Fruit fly (Drosophila melanogaster): ENCODE results near the gene B-H2.
A peak's percentile ranks its signal among the peaks of the same experiment; 100 is the strongest.

B-H2 gene

dm6 chrX:17298900-17299836 lies 15.2 kb upstream of the B-H2 start:
- peak; percentile 77 for TF ChIP-seq fru (GFP tag; optimal IDR thresholded peaks at IDR 0.05)
- no peak for TF ChIP-seq Dif (GFP tag; optimal IDR thresholded peaks at IDR 0.05; ENCODE audit: partially characterized antibody)
- peak; percentile 10 for TF ChIP-seq sage (GFP tag; optimal IDR thresholded peaks at IDR 0.05)
- TF ChIP-seq psq (GFP tag; optimal IDR thresholded peaks at IDR 0.05) = peak; percentile 56
- no peak for TF ChIP-seq Mio (GFP tag; optimal IDR thresholded peaks at IDR 0.05)
- TF ChIP-seq br (GFP tag; optimal IDR thresholded peaks at IDR 0.05) = peak; percentile 78
- peak in 1 of 2 experiments; percentile 77 for TF ChIP-seq foxo (GFP tag; optimal IDR thresholded peaks at IDR 0.05)
- TF ChIP-seq lola (GFP tag; optimal IDR thresholded peaks at IDR 0.05) = no peak
- TF ChIP-seq brk (GFP tag; optimal IDR thresholded peaks at IDR 0.05) = peak; percentile 49
- no peak for TF ChIP-seq CrebA (GFP tag; optimal IDR thresholded peaks at IDR 0.05; ENCODE audit: borderline replicate concordance)
- peak; percentile 60 for TF ChIP-seq sv (GFP tag; optimal IDR thresholded peaks at IDR 0.05)
- no peak for TF ChIP-seq pan (optimal IDR thresholded peaks at IDR 0.05)
- no peak for TF ChIP-seq Dfd (GFP tag; optimal IDR thresholded peaks at IDR 0.05)
- TF ChIP-seq HLH106 (tag; optimal IDR thresholded peaks at IDR 0.05) = peak; percentile 78
- no peak for TF ChIP-seq N (GFP tag; optimal IDR thresholded peaks at IDR 0.05)
- no peak for TF ChIP-seq GATAd (GFP tag; optimal IDR thresholded peaks at IDR 0.05)
- peak; percentile 24 for TF ChIP-seq CG32264 (GFP tag; optimal IDR thresholded peaks at IDR 0.05)
- TF ChIP-seq dmrt93B (GFP tag; optimal IDR thresholded peaks at IDR 0.05) = peak; percentile 61
- no peak for TF ChIP-seq usp (GFP tag; optimal IDR thresholded peaks at IDR 0.05)
- TF ChIP-seq h (GFP tag; optimal IDR thresholded peaks at IDR 0.05) = peak; percentile 67
- TF ChIP-seq Hr83 (GFP tag; optimal IDR thresholded peaks at IDR 0.05; ENCODE audit: poor library complexity, severe bottlenecking) = no peak
- peak; percentile 45 for TF ChIP-seq CG9705 (GFP tag; optimal IDR thresholded peaks at IDR 0.05)
- TF ChIP-seq tai (GFP tag; optimal IDR thresholded peaks at IDR 0.05) = peak; percentile 32
- TF ChIP-seq dsf (GFP tag; optimal IDR thresholded peaks at IDR 0.05; ENCODE audit: borderline replicate concordance) = no peak
- TF ChIP-seq Rel (GFP tag; optimal IDR thresholded peaks at IDR 0.05) = no peak
- TF ChIP-seq Rel (tag; optimal IDR thresholded peaks at IDR 0.05) = peak; percentile 3
- no peak for TF ChIP-seq Hr78 (GFP tag; optimal IDR thresholded peaks at IDR 0.05)
- TF ChIP-seq Hnf4 (GFP tag; optimal IDR thresholded peaks at IDR 0.05) = peak; percentile 73
- no peak for TF ChIP-seq dl (GFP tag; optimal IDR thresholded peaks at IDR 0.05; ENCODE audit: insufficient read depth in 1 of 2, partially characterized antibody in 2 of 2)
- TF ChIP-seq rgr (GFP tag; optimal IDR thresholded peaks at IDR 0.05) = peak; percentile 74
- no peak for TF ChIP-seq Abd-B (GFP tag; optimal IDR thresholded peaks at IDR 0.05)
- no peak for TF ChIP-seq Jra (GFP tag; optimal IDR thresholded peaks at IDR 0.05)
- TF ChIP-seq Vsx2 (GFP tag; optimal IDR thresholded peaks at IDR 0.05; ENCODE audit: partially characterized antibody) = no peak
- peak; percentile 57 for TF ChIP-seq woc (GFP tag; optimal IDR thresholded peaks at IDR 0.05)
- TF ChIP-seq OdsH (GFP tag; optimal IDR thresholded peaks at IDR 0.05) = peak; percentile 61
- TF ChIP-seq Myc (optimal IDR thresholded peaks at IDR 0.05) = no peak
- TF ChIP-seq jim (GFP tag; optimal IDR thresholded peaks at IDR 0.05) = no peak
- peak; percentile 78 for TF ChIP-seq ey (GFP tag; optimal IDR thresholded peaks at IDR 0.05)
- peak; percentile 64 for TF ChIP-seq Sp1 (GFP tag; optimal IDR thresholded peaks at IDR 0.05)

DNA sequence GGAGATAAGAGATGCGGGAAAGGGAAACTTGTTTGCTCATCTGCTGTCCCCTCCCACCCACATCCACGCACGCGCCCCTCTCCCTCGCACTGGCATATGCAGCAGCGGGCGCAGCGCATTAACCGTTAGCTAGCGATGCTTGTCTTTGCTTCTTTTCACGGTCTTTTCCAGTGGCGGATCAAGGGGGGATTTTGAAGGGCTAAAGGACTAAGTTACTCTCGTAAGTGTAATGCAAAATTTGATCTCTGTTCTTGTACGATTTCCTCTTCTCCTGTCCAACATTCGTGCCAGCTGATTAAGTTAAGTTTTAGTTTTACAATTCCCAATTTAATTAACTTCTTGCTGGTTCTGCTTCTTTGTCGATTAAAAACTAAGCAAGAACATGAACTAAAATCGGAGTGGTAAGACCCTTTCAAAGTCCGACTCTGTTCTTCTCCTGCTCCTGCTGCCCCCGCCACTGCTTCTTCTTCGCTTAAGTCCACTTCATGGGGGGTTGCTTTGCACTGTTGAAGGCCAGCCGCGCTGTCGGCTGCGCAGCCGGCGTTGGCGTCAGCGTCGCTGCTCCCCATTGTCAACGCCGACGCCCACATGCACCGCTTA lies 13.7 kb upstream of the B-H2 start:
- TF ChIP-seq fru (GFP tag; optimal IDR thresholded peaks at IDR 0.05) (peak; percentile 83), N (GFP tag; optimal IDR thresholded peaks at IDR 0.05) (no peak), Myc (optimal IDR thresholded peaks at IDR 0.05) (no peak), woc (GFP tag; optimal IDR thresholded peaks at IDR 0.05) (peak; percentile 60), lola (GFP tag; optimal IDR thresholded peaks at IDR 0.05) (no peak), OdsH (GFP tag; optimal IDR thresholded peaks at IDR 0.05) (peak; percentile 18), CrebA (GFP tag; optimal IDR thresholded peaks at IDR 0.05; ENCODE audit: borderline replicate concordance) (no peak), ey (GFP tag; optimal IDR thresholded peaks at IDR 0.05) (peak; percentile 67), sv (GFP tag; optimal IDR thresholded peaks at IDR 0.05) (no peak), CG32264 (GFP tag; optimal IDR thresholded peaks at IDR 0.05) (no peak), HLH106 (tag; optimal IDR thresholded peaks at IDR 0.05) (peak; percentile 80), br (GFP tag; optimal IDR thresholded peaks at IDR 0.05) (peak; percentile 37), Vsx2 (GFP tag; optimal IDR thresholded peaks at IDR 0.05; ENCODE audit: partially characterized antibody) (no peak), sage (GFP tag; optimal IDR thresholded peaks at IDR 0.05) (no peak), Dif (GFP tag; optimal IDR thresholded peaks at IDR 0.05; ENCODE audit: partially characterized antibody) (no peak), Hnf4 (GFP tag; optimal IDR thresholded peaks at IDR 0.05) (no peak), dmrt93B (GFP tag; optimal IDR thresholded peaks at IDR 0.05) (peak; percentile 70), CG9705 (GFP tag; optimal IDR thresholded peaks at IDR 0.05) (peak; percentile 45), Sp1 (GFP tag; optimal IDR thresholded peaks at IDR 0.05) (peak; percentile 59), foxo (GFP tag; optimal IDR thresholded peaks at IDR 0.05) (peak in 1 of 2 experiments; percentile 82), psq (GFP tag; optimal IDR thresholded peaks at IDR 0.05) (peak; percentile 38), Mio (GFP tag; optimal IDR thresholded peaks at IDR 0.05) (no peak), dl (GFP tag; optimal IDR thresholded peaks at IDR 0.05; ENCODE audit: insufficient read depth in 1 of 2, partially characterized antibody in 2 of 2) (no peak), rgr (GFP tag; optimal IDR thresholded peaks at IDR 0.05) (peak; percentile 18), Rel (GFP tag; optimal IDR thresholded peaks at IDR 0.05) (no peak), Rel (tag; optimal IDR thresholded peaks at IDR 0.05) (no peak), h (GFP tag; optimal IDR thresholded peaks at IDR 0.05) (peak; percentile 74), Hr83 (GFP tag; optimal IDR thresholded peaks at IDR 0.05; ENCODE audit: poor library complexity, severe bottlenecking) (no peak), Jra (GFP tag; optimal IDR thresholded peaks at IDR 0.05) (no peak)

Data from whole organism, wandering third instar larva.